3 fruit fly cellular contexts compared by ENCODE assay signal in genomic region chr3R:23181714-23182337, dm6.
TF ChIP-seq lines count a peak whose summit lies in the region.

No protein-coding gene starts in this region.

- no peak for TF ChIP-seq CTCF in whole organism, embryonic (GFP tag; optimal IDR thresholded peaks at IDR 0.05; lab: Kevin White, UChicago)

TF ChIP-seq in whole organism, adult, 20 proteins besides CTCF, POLR2A, EP300 and RAD21:
- TF ChIP-seq CG33017 (tag; optimal IDR thresholded peaks at IDR 0.05; lab: Kevin White, UChicago) (no peak), pad (GFP tag; optimal IDR thresholded peaks at IDR 0.05; lab: Kevin White, UChicago) (peak; percentile 97), tj (GFP tag; optimal IDR thresholded peaks at IDR 0.05; lab: Kevin White, UChicago) (no peak), ovo (GFP tag; optimal IDR thresholded peaks at IDR 0.05; lab: Kevin White, UChicago) (peak; percentile 32), Hr96 (GFP tag; optimal IDR thresholded peaks at IDR 0.05; lab: Kevin White, UChicago) (no peak)

TF ChIP-seq in whole organism, embryonic, 481 proteins besides CTCF, POLR2A, EP300 and RAD21:
- TF ChIP-seq ash1 (GFP tag; optimal IDR thresholded peaks at IDR 0.05; lab: Kevin White, UChicago) (no peak), CG16863 (GFP tag; optimal IDR thresholded peaks at IDR 0.05; lab: Kevin White, UChicago) (no peak), br (optimal IDR thresholded peaks at IDR 0.05; lab: Kevin White, UChicago) (no peak), CG4707 (GFP tag; optimal IDR thresholded peaks at IDR 0.05; lab: Kevin White, UChicago) (no peak), nom (GFP tag; optimal IDR thresholded peaks at IDR 0.05; lab: Kevin White, UChicago) (no peak), CG1832 (GFP tag; optimal IDR thresholded peaks at IDR 0.05; lab: Kevin White, UChicago) (no peak), eve (GFP tag; optimal IDR thresholded peaks at IDR 0.05; lab: Kevin White, UChicago) (peak in 1 of 2 experiments; percentile 43), CG30431 (GFP tag; optimal IDR thresholded peaks at IDR 0.05; lab: Kevin White, UChicago) (no peak), Ets65A (GFP tag; lab: Kevin White, UChicago) (peak; percentile 22), CG30403 (GFP tag; optimal IDR thresholded peaks at IDR 0.05; lab: Kevin White, UChicago) (no peak), CG7963 (GFP tag; IDR thresholded peaks at IDR 0.05; lab: Robert Waterston, UW; ENCODE audit: partially characterized antibody) (no peak), tin (GFP tag; optimal IDR thresholded peaks at IDR 0.05; lab: Kevin White, UChicago) (no peak), CG1529 (GFP tag; optimal IDR thresholded peaks at IDR 0.05; lab: Kevin White, UChicago) (no peak), D19B (GFP tag; optimal IDR thresholded peaks at IDR 0.05; lab: Kevin White, UChicago) (peak; percentile 69), Med (GFP tag; lab: Kevin White, UChicago) (peak; percentile 2), ERR (GFP tag; optimal IDR thresholded peaks at IDR 0.05; lab: Kevin White, UChicago) (no peak)

TF ChIP-seq in whole organism, prepupa, 60 proteins besides CTCF, POLR2A, EP300 and RAD21:
- TF ChIP-seq Eip78C (GFP tag; lab: Kevin White, UChicago) (peak; percentile 43), CG8119 (GFP tag; IDR thresholded peaks at IDR 0.05; lab: Robert Waterston, UW) (no peak)
TF ChIP-seq in whole organism, prepupa: peak in this region for 1.
